Worm (Caenorhabditis elegans): ENCODE data around the gene unc-61.

ce11 chrV:14729343-14729742 is 4.7 kb downstream of the unc-61 start, which contains the start of gene oig-3:
- no peak for TF ChIP-seq nhr-28 (tag; optimal IDR thresholded peaks at IDR 0.05)
- TF ChIP-seq ceh-28 (tag; optimal IDR thresholded peaks at IDR 0.05): no peak
- no peak for TF ChIP-seq lin-15B (tag; optimal IDR thresholded peaks at IDR 0.05)
- TF ChIP-seq nhr-43 (tag; optimal IDR thresholded peaks at IDR 0.05; ENCODE audit: poor library complexity, severe bottlenecking): no peak
- TF ChIP-seq ama-1 (optimal IDR thresholded peaks at IDR 0.05): no peak
- no peak for TF ChIP-seq nfya-1 (tag; optimal IDR thresholded peaks at IDR 0.05; ENCODE audit: insufficient read depth)
